Worm (Caenorhabditis elegans) whole organism, L1 larva: ENCODE measurements around the gene frpr-1.

Source experiments
- ceh-88 ChIP-seq: fragments of 200-800 bp; sonication (Bioruptor generic); IDR thresholded peaks from 2 replicates; pipeline ENCODE4 v1.3.6; 2022; ENCODE audit warnings: missing genetic modification characterization, missing compliant biosample characterization
- egl-27 ChIP-seq, 2 experiments: fragments of 150-350 bp in 1 of 2; sonication (generic microtip); optimal IDR thresholded peaks; 3 replicates each; lab custom pipeline; 2017 to 2018; ENCODE audit warnings: missing biosample characterization in 2 of 2, missing genetic modification characterization in 2 of 2, missing genetic modification reagents in 2 of 2
- elt-2 ChIP-seq: sonication (generic microtip); optimal IDR thresholded peaks from 2 replicates; lab custom pipeline; 2016; ENCODE audit warnings: missing genetic modification characterization, mild to moderate bottlenecking, inconsistent platforms, missing compliant biosample characterization, missing genetic modification reagents
- fkh-8 ChIP-seq: sonication (generic microtip); optimal IDR thresholded peaks from 2 replicates; lab custom pipeline; 2016; ENCODE audit warnings: mild to moderate bottlenecking, missing genetic modification characterization, missing compliant biosample characterization
- fos-1 ChIP-seq: fragments of 150-350 bp; optimal IDR thresholded peaks from 2 replicates; lab custom pipeline; 2014; ENCODE audit warnings: missing biosample characterization, missing genetic modification characterization
- grh-1 ChIP-seq: fragments of 200-800 bp; sonication (Bioruptor generic); IDR thresholded peaks from 2 replicates; pipeline ENCODE4 v1.3.6; 2022; ENCODE audit warnings: missing genetic modification reagents, missing genetic modification characterization, missing compliant biosample characterization
- lin-39 ChIP-seq: fragments of 150-350 bp; optimal IDR thresholded peaks from 2 replicates; lab custom pipeline; 2014; ENCODE audit warnings: missing biosample characterization, missing genetic modification reagents, missing genetic modification characterization
- lsy-2 ChIP-seq, 2 experiments: fragments of 150-350 bp; optimal IDR thresholded peaks; 2 replicates each; lab custom pipeline; 2014; ENCODE audit warnings: missing biosample characterization in 2 of 2, missing genetic modification characterization in 2 of 2
- nhr-76 ChIP-seq: sonication (generic microtip); optimal IDR thresholded peaks from 2 replicates; lab custom pipeline; 2017; ENCODE audit warnings: missing biosample characterization, missing genetic modification characterization
- snpc-4 ChIP-seq: fragments of 150-350 bp; optimal IDR thresholded peaks from 2 replicates; lab custom pipeline; 2014; ENCODE audit warnings: missing biosample characterization, missing genetic modification characterization
- tlp-1 ChIP-seq: fragments of 150-350 bp; optimal IDR thresholded peaks from 2 replicates; lab custom pipeline; 2014; ENCODE audit warnings: missing biosample characterization, missing genetic modification characterization
- unc-62 ChIP-seq: fragments of 150-350 bp; optimal IDR thresholded peaks from 2 replicates; lab custom pipeline; 2014; ENCODE audit warnings: missing biosample characterization, missing genetic modification reagents, missing genetic modification characterization
- ztf-11 ChIP-seq, 2 experiments: sonication (generic microtip); optimal IDR thresholded peaks; 2 replicates each; lab custom pipeline; 2016 to 2017; ENCODE audit warnings: missing genetic modification characterization in 2 of 2, missing biosample characterization in 1 of 2, missing compliant biosample characterization in 1 of 2

ce11 chrX:8173610-8174009 lies 44.2 kb upstream of the frpr-1 start, which contains the start of gene C17H11.1:
- TF ChIP-seq elt-2 (no peak), fos-1 (tag; lab: Kevin White, UChicago) (no peak), nhr-76 (tag; lab: Kevin White, UChicago) (no peak), ztf-11 (tag; optimal IDR thresholded peaks at IDR 0.05; lab: Kevin White, UChicago) (no peak), grh-1 (no peak), egl-27 (tag; optimal IDR thresholded peaks at IDR 0.05; lab: Kevin White, UChicago) (no peak), tlp-1 (no peak), ceh-88 (GFP tag; lab: Robert Waterston, UW) (no peak), lsy-2 (tag; optimal IDR thresholded peaks at IDR 0.05; lab: Kevin White, UChicago) (no peak), fkh-8 (tag; lab: Kevin White, UChicago) (no peak), unc-62 (GFP tag; lab: Kevin White, UChicago) (no peak), lin-39 (no peak), snpc-4 (tag; lab: Kevin White, UChicago) (no peak)
